Fruit fly (Drosophila melanogaster) whole organism: ENCODE measurements around the gene CG34278.

Experiments
- CG8478 ChIP-seq: fragments of >200 bp; optimal IDR thresholded peaks from 2 replicates; lab custom pipeline; 2018; ENCODE audit warnings: inconsistent platforms
- Dll ChIP-seq: fragments of >200 bp; optimal IDR thresholded peaks from 2 replicates; lab custom pipeline; 2017
- EcR ChIP-seq, 2 experiments: fragments of >200 bp; optimal IDR thresholded peaks; 2 replicates each; lab custom pipeline; 2017; ENCODE audit warnings: missing biosample characterization in 2 of 2, missing genetic modification characterization in 2 of 2, missing genetic modification reagents in 2 of 2
- pan ChIP-seq: fragments of >200 bp; optimal IDR thresholded peaks from 2 replicates; lab custom pipeline; 2017
- psq ChIP-seq: fragments of >200 bp; optimal IDR thresholded peaks from 2 replicates; lab custom pipeline; 2017
- usp ChIP-seq: fragments of >200 bp; optimal IDR thresholded peaks from 2 replicates; lab custom pipeline; 2017; ENCODE audit warnings: missing biosample characterization, missing genetic modification characterization, mixed read lengths

The CG34278 gene

dm6 chr3R:17151376-17152026 is 31.2 kb downstream of the CG34278 start, which contains the start of gene CG5292:
TSS of gene CG5292 (plus strand) at chr3R:17151861.
- no peak for TF ChIP-seq psq (lab: Kevin White, UChicago)
- TF ChIP-seq pan (lab: Kevin White, UChicago): no peak
- no peak for TF ChIP-seq Dll
- no peak for TF ChIP-seq CG8478 (lab: Kevin White, UChicago)
- no peak for TF ChIP-seq usp
- TF ChIP-seq EcR (GFP tag; optimal IDR thresholded peaks at IDR 0.05; lab: Kevin White, UChicago): no peak
